Fruit fly (Drosophila melanogaster): ENCODE measurements around the gene lwr.

DNA sequence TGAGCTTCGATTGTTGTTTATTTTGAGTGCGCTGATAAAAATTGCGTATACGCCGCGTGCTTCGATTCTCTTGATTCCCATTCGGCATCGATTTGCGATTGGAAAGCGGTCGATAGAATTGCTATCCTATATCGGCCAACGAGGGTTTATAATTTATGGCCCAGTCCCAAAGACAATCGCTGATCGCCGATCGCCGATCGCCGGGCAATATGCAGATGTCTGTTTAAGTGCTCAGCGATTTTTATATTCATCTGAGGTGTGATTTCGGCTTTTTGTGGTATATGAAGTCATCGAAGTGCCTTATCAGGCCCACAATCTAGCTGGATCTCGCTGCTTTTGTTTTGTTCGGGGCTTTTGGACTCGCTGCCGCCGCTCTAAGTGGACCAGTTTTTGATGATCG is 35.9 kb downstream of the lwr start:
- TF ChIP-seq CG9948 (tag; optimal IDR thresholded peaks at IDR 0.05) (no peak), Pif1A (GFP tag; optimal IDR thresholded peaks at IDR 0.05) (no peak), CG34367 (tag; optimal IDR thresholded peaks at IDR 0.05) (no peak), Ets98B (GFP tag; IDR thresholded peaks at IDR 0.05) (no peak), CG12605 (GFP tag; IDR thresholded peaks at IDR 0.05) (no peak), fd96Ca (GFP tag; IDR thresholded peaks at IDR 0.05) (no peak), EcR (GFP tag; optimal IDR thresholded peaks at IDR 0.05) (no peak), CG15710 (tag; optimal IDR thresholded peaks at IDR 0.05) (no peak), D1 (tag; optimal IDR thresholded peaks at IDR 0.05) (no peak), CG8159 (tag; optimal IDR thresholded peaks at IDR 0.05) (no peak), CG10348 (GFP tag; IDR thresholded peaks at IDR 0.05) (no peak), Snoo (tag; optimal IDR thresholded peaks at IDR 0.05) (no peak)

All from whole organism, pupa.